Worm (Caenorhabditis elegans): Measurements from ENCODE around the gene cyn-7.

DNA sequence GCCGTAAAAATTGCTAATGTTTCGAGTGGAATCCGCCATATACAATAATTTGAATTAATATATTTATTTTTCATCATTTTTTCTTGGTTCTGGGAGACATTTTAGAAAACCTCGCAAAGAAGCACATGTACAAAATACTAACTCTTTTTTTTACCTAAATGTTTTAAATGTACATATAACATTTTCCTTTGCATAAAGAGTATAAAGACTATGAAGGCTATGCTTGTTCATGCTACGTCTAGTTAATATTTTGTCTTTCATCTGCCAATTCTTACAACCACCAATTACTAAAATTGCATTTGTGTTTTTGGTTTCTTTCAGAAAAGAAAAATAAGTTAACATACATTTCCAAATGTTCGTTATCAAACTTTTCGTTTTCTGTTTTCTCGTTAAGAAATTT, 34.2 kb upstream of the cyn-7 start, which contains the start of gene irld-25:
- TF ChIP-seq fos-1 (tag; optimal IDR thresholded peaks at IDR 0.05) (no peak), pqm-1 (tag; optimal IDR thresholded peaks at IDR 0.05) (no peak)
